Fruit fly (Drosophila melanogaster) whole organism, embryonic: ENCODE data around the gene H15.

Experiments used
- Atf3 ChIP-seq: fragments of 200-800 bp; sonication (Bioruptor generic); optimal IDR thresholded peaks from 3 replicates; lab custom pipeline; 2016; ENCODE audit warnings: missing biosample characterization, missing genetic modification characterization
- Bgb ChIP-seq: fragments of 200-800 bp; sonication (Bioruptor generic); IDR thresholded peaks from 2 replicates; pipeline ENCODE4 v1.3.6; 2022; ENCODE audit warnings: missing biosample characterization, missing genetic modification characterization; ENCODE audit not compliant: partially characterized antibody
- CG10267 ChIP-seq: fragments of 200-800 bp; sonication (Bioruptor generic); optimal IDR thresholded peaks from 2 replicates; lab custom pipeline; 2018; ENCODE audit warnings: missing biosample characterization, mild to moderate bottlenecking, missing genetic modification characterization, moderate library complexity
- CG10431 ChIP-seq: fragments of 200-800 bp; sonication (Bioruptor generic); optimal IDR thresholded peaks from 3 replicates; lab custom pipeline; 2018; ENCODE audit warnings: missing biosample characterization, mild to moderate bottlenecking, missing genetic modification characterization
- CG11456 ChIP-seq: fragments of 200-800 bp; sonication (Bioruptor generic); IDR thresholded peaks from 3 replicates; pipeline ENCODE4 v1.3.6; 2022; ENCODE audit warnings: missing biosample characterization, missing genetic modification characterization
- CG12391 ChIP-seq: fragments of 200-800 bp; sonication (Bioruptor generic); optimal IDR thresholded peaks from 3 replicates; lab custom pipeline; 2018; ENCODE audit warnings: missing biosample characterization, mild to moderate bottlenecking, missing genetic modification characterization, moderate library complexity
- CG13624 ChIP-seq: fragments of 200-800 bp; sonication (Bioruptor generic); optimal IDR thresholded peaks from 2 replicates; lab custom pipeline; 2016; ENCODE audit warnings: missing biosample characterization, missing genetic modification characterization
- CG14710 ChIP-seq: fragments of 200-800 bp; sonication (Bioruptor generic); optimal IDR thresholded peaks from 3 replicates; lab custom pipeline; 2019; ENCODE audit warnings: missing biosample characterization, mild to moderate bottlenecking, missing genetic modification characterization, moderate library complexity
- CG1792 ChIP-seq: fragments of 200-800 bp; sonication (Bioruptor generic); optimal IDR thresholded peaks from 2 replicates; lab custom pipeline; 2016; ENCODE audit warnings: missing biosample characterization, missing genetic modification characterization
- CG18262 ChIP-seq: fragments of 200-800 bp; optimal IDR thresholded peaks from 3 replicates; lab custom pipeline; 2019; ENCODE audit warnings: missing biosample characterization, mild to moderate bottlenecking, missing genetic modification characterization, moderate library complexity
- CG18764 ChIP-seq: fragments of 200-800 bp; sonication (Bioruptor generic); optimal IDR thresholded peaks from 3 replicates; lab custom pipeline; 2016; ENCODE audit warnings: missing biosample characterization, missing genetic modification characterization
- CG31365 ChIP-seq: fragments of 200-800 bp; sonication (Bioruptor generic); optimal IDR thresholded peaks from 2 replicates; lab custom pipeline; 2018; ENCODE audit warnings: missing biosample characterization, mild to moderate bottlenecking, missing genetic modification characterization
- CG3407 ChIP-seq: fragments of 200-800 bp; sonication (Bioruptor generic); optimal IDR thresholded peaks from 2 replicates; lab custom pipeline; 2018; ENCODE audit warnings: missing biosample characterization, mild to moderate bottlenecking, missing genetic modification characterization
- CG34376 ChIP-seq: fragments of 200-800 bp; sonication (Bioruptor generic); optimal IDR thresholded peaks from 2 replicates; lab custom pipeline; 2018; ENCODE audit warnings: missing biosample characterization, mild to moderate bottlenecking, missing genetic modification characterization
- CG6683 ChIP-seq: fragments of 200-800 bp; sonication (Bioruptor generic); optimal IDR thresholded peaks from 2 replicates; lab custom pipeline; 2017; ENCODE audit warnings: missing biosample characterization, mild to moderate bottlenecking, missing genetic modification characterization, missing genetic modification reagents
- CG7357 ChIP-seq: fragments of 200-800 bp; sonication (Bioruptor generic); IDR thresholded peaks from 3 replicates; pipeline ENCODE4 v1.3.6; 2022; ENCODE audit warnings: missing biosample characterization, missing genetic modification characterization
- CG9215 ChIP-seq: fragments of 200-800 bp; sonication (Bioruptor generic); IDR thresholded peaks from 2 replicates; pipeline ENCODE4 v1.3.6; 2022; ENCODE audit warnings: missing biosample characterization, missing genetic modification characterization
- CG9437 ChIP-seq: fragments of 200-800 bp; sonication (Bioruptor generic); optimal IDR thresholded peaks from 2 replicates; lab custom pipeline; 2018; ENCODE audit warnings: missing biosample characterization, mild to moderate bottlenecking, missing genetic modification characterization
- CoRest ChIP-seq: fragments of 200-800 bp; sonication (Bioruptor generic); optimal IDR thresholded peaks from 3 replicates; lab custom pipeline; 2018; ENCODE audit warnings: missing biosample characterization, mild to moderate bottlenecking, missing genetic modification characterization, moderate library complexity
- D ChIP-seq, 2 experiments: fragments of 200-800 bp in 1 of 2; fragments of >200 bp in 1 of 2; sonication (Bioruptor generic) in 1 of 2; optimal IDR thresholded peaks; 2 replicates in 1 of 2; 3 replicates in 1 of 2; lab custom pipeline; 2017; ENCODE audit warnings: mild to moderate bottlenecking in 1 of 2, missing biosample characterization in 1 of 2, missing genetic modification characterization in 1 of 2, missing genetic modification reagents in 1 of 2
- Dip2 ChIP-seq: fragments of 200-800 bp; sonication (Bioruptor generic); IDR thresholded peaks from 2 replicates; pipeline ENCODE4 v1.3.6; 2022; ENCODE audit warnings: missing biosample characterization, missing genetic modification characterization
- Doc3 ChIP-seq: fragments of 200-800 bp; sonication (Bioruptor generic); IDR thresholded peaks from 3 replicates; pipeline ENCODE4 v1.3.6; 2022; ENCODE audit warnings: missing biosample characterization, missing genetic modification characterization; ENCODE audit not compliant: partially characterized antibody
- Drgx ChIP-seq: fragments of 200-800 bp; sonication (Bioruptor generic); IDR thresholded peaks from 2 replicates; pipeline ENCODE4 v1.3.6; 2022; ENCODE audit warnings: missing biosample characterization, missing genetic modification characterization
- Fer1 ChIP-seq: fragments of 200-800 bp; sonication (Bioruptor generic); optimal IDR thresholded peaks from 2 replicates; lab custom pipeline; 2017; ENCODE audit warnings: missing biosample characterization, mild to moderate bottlenecking, missing genetic modification characterization
- HmgD ChIP-seq: fragments of 200-800 bp; sonication (Bioruptor generic); optimal IDR thresholded peaks from 3 replicates; lab custom pipeline; 2016; ENCODE audit warnings: missing biosample characterization, missing genetic modification characterization
- Nf-YB ChIP-seq: fragments of 200-800 bp; sonication (Bioruptor generic); optimal IDR thresholded peaks from 3 replicates; lab custom pipeline; 2019; ENCODE audit warnings: missing biosample characterization, mild to moderate bottlenecking, missing genetic modification characterization, moderate library complexity
- Rfx ChIP-seq: fragments of 200-800 bp; sonication (Bioruptor generic); IDR thresholded peaks from 2 replicates; pipeline ENCODE4 v1.3.6; 2022; ENCODE audit warnings: missing biosample characterization, missing genetic modification characterization
- Trl ChIP-seq, 3 experiments: fragments of >200 bp in 2 of 3; fragments of 200-800 bp in 1 of 3; sonication (Bioruptor generic) in 1 of 3; optimal IDR thresholded peaks; 2 replicates in 1 of 3; 3 replicates in 2 of 3; lab custom pipeline; 2016 to 2017; ENCODE audit warnings: missing biosample characterization in 1 of 3, missing genetic modification characterization in 1 of 3
- ash1 ChIP-seq: fragments of 200-800 bp; sonication (Bioruptor generic); optimal IDR thresholded peaks from 2 replicates; lab custom pipeline; 2018; ENCODE audit warnings: missing biosample characterization, mild to moderate bottlenecking, missing genetic modification characterization
- bbx ChIP-seq: fragments of 200-800 bp; sonication (Bioruptor generic); IDR thresholded peaks from 2 replicates; pipeline ENCODE4 v1.3.6; 2022; ENCODE audit warnings: missing biosample characterization, missing genetic modification characterization; ENCODE audit not compliant: partially characterized antibody
- cad ChIP-seq: fragments of >200 bp; optimal IDR thresholded peaks from 2 replicates; lab custom pipeline; 2017; ENCODE audit warnings: missing biosample characterization, missing genetic modification characterization
- cg ChIP-seq: fragments of 200-800 bp; sonication (Bioruptor generic); optimal IDR thresholded peaks from 3 replicates; lab custom pipeline; 2019; ENCODE audit warnings: missing biosample characterization, mild to moderate bottlenecking, missing genetic modification characterization, moderate library complexity
- dm ChIP-seq: fragments of 200-800 bp; sonication (Bioruptor generic); optimal IDR thresholded peaks from 3 replicates; lab custom pipeline; 2016; ENCODE audit warnings: missing biosample characterization, missing genetic modification characterization
- fru ChIP-seq: fragments of >200 bp; optimal IDR thresholded peaks from 2 replicates; lab custom pipeline; 2017
- gem ChIP-seq: fragments of 200-800 bp; sonication (Bioruptor generic); optimal IDR thresholded peaks from 2 replicates; lab custom pipeline; 2019; ENCODE audit warnings: missing biosample characterization, mild to moderate bottlenecking, missing genetic modification characterization, moderate library complexity
- kni ChIP-seq: fragments of 200-800 bp; sonication (Bioruptor generic); optimal IDR thresholded peaks from 3 replicates; lab custom pipeline; 2017; ENCODE audit warnings: mild to moderate bottlenecking, missing biosample characterization, missing genetic modification reagents, missing genetic modification characterization
- knrl ChIP-seq: fragments of 200-800 bp; sonication (Bioruptor generic); IDR thresholded peaks from 3 replicates; pipeline ENCODE4 v1.3.6; 2022; ENCODE audit warnings: missing biosample characterization, missing genetic modification characterization; ENCODE audit not compliant: partially characterized antibody
- lov ChIP-seq, 2 experiments: fragments of 200-800 bp in 1 of 2; fragments of >200 bp in 1 of 2; sonication (Bioruptor generic) in 1 of 2; IDR thresholded peaks in 1 of 2; optimal IDR thresholded peaks in 1 of 2; 2 replicates in 1 of 2; 3 replicates in 1 of 2; pipeline versions ENCODE4 v1.3.6 to Lab custom; 2017 to 2022; ENCODE audit warnings: missing biosample characterization in 1 of 2, missing genetic modification characterization in 1 of 2
- luna ChIP-seq: fragments of 200-800 bp; sonication (Bioruptor generic); optimal IDR thresholded peaks from 2 replicates; lab custom pipeline; 2016; ENCODE audit warnings: missing biosample characterization, missing genetic modification characterization
- mam ChIP-seq: fragments of 200-800 bp; sonication (Bioruptor generic); optimal IDR thresholded peaks from 3 replicates; lab custom pipeline; 2016; ENCODE audit warnings: missing biosample characterization, missing genetic modification characterization
- nau ChIP-seq: fragments of 200-800 bp; sonication (Bioruptor generic); optimal IDR thresholded peaks from 3 replicates; lab custom pipeline; 2017; ENCODE audit warnings: missing biosample characterization, mild to moderate bottlenecking, missing genetic modification characterization, missing genetic modification reagents
- nom ChIP-seq: fragments of 200-800 bp; sonication (Bioruptor generic); optimal IDR thresholded peaks from 2 replicates; lab custom pipeline; 2017; ENCODE audit warnings: missing biosample characterization, missing genetic modification characterization, mild to moderate bottlenecking, moderate library complexity, missing genetic modification reagents
- pzg ChIP-seq: fragments of 200-800 bp; sonication (Bioruptor generic); optimal IDR thresholded peaks from 3 replicates; lab custom pipeline; 2018; ENCODE audit warnings: missing biosample characterization, mild to moderate bottlenecking, missing genetic modification characterization, moderate library complexity
- sim ChIP-seq: fragments of 200-800 bp; sonication (Bioruptor generic); IDR thresholded peaks from 2 replicates; pipeline ENCODE4 v1.3.6; 2022; ENCODE audit warnings: missing biosample characterization, missing genetic modification characterization
- tio ChIP-seq: fragments of 200-800 bp; sonication (Bioruptor generic); optimal IDR thresholded peaks from 2 replicates; lab custom pipeline; 2017; ENCODE audit warnings: missing biosample characterization, missing genetic modification characterization, inconsistent platforms
- vvl ChIP-seq: fragments of 200-800 bp; sonication (Bioruptor generic); IDR thresholded peaks from 2 replicates; pipeline ENCODE4 v1.3.6; 2022; ENCODE audit warnings: missing biosample characterization, missing genetic modification characterization
- yki ChIP-seq: fragments of >200 bp; optimal IDR thresholded peaks from 3 replicates; lab custom pipeline; 2018
- zen ChIP-seq: fragments of 200-800 bp; sonication (Bioruptor generic); optimal IDR thresholded peaks from 3 replicates; lab custom pipeline; 2018; ENCODE audit warnings: missing biosample characterization, mild to moderate bottlenecking, missing genetic modification characterization, moderate library complexity

H15 gene

DNA sequence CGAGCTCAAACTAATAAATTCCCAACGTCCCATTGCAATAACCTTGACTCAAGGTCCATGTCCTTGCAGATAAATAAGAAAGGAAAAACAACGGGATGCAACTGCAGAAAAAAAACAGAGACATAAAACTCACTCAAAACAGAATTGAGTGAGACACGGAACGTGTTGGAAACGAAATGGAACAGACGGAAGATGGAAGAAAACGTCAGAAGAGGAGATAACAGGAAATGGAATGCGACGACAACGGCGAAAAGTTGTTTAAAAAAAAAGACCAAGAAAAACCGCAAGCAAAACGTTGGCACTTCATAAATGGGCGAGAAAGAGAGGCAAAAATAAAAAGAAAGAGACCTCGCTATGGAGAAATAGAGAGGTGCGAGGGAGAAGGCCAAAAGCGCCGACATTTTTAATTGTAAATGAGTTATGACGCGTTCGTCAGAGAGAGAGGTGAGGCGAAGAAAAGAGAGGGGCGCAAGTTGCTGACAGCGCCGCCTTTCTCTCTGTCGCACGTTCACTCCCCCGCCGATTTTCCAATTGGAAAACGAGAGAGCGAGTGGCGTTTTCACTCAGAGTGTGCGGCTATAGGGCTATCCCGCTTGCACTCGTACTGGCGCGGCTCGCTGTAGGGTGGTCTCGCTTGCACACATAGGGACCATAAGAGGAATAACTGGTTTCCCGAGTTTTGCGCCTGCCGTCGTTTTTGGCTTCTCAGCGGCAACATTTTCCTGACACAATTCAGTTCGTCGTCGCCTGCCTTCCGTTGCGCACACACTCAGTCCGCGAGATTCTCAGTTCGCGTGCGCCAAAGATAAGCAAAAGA is 57.0 kb downstream of the H15 start, which contains the start of gene mid (continued):
- TF ChIP-seq CG6683 (GFP tag; lab: Kevin White, UChicago) (no peak), fru (lab: Kevin White, UChicago) (no peak), CG10267 (tag; lab: Kevin White, UChicago) (no peak), tio (GFP tag; lab: Kevin White, UChicago) (no peak), knrl (GFP tag; lab: Robert Waterston, UW) (peak; percentile 57; the same call in 2 of the 3 replicates), pzg (GFP tag; lab: Kevin White, UChicago) (no peak), bbx (GFP tag; lab: Robert Waterston, UW) (peak; percentile 41; the same call in 1 of the 2 replicates), Atf3 (GFP tag; lab: Kevin White, UChicago) (no peak), Rfx (GFP tag; lab: Robert Waterston, UW) (no peak), CG3407 (GFP tag; lab: Kevin White, UChicago) (no peak), CoRest (tag; lab: Kevin White, UChicago) (peak; percentile 68), nom (no peak), CG18764 (GFP tag; lab: Kevin White, UChicago) (no peak), CG9215 (GFP tag; lab: Robert Waterston, UW) (no peak), lov (optimal IDR thresholded peaks at IDR 0.05; lab: Kevin White, UChicago) (no peak), lov (GFP tag; IDR thresholded peaks at IDR 0.05; lab: Robert Waterston, UW) (no peak), kni (GFP tag; lab: Kevin White, UChicago) (peak; percentile 81), Nf-YB (GFP tag; lab: Kevin White, UChicago) (peak; percentile 97), Fer1 (GFP tag; lab: Kevin White, UChicago) (no peak), sim (GFP tag; lab: Robert Waterston, UW) (no peak), Trl (optimal IDR thresholded peaks at IDR 0.05; lab: Kevin White, UChicago) (peak; percentile 59 to 62), Trl (GFP tag; optimal IDR thresholded peaks at IDR 0.05; lab: Kevin White, UChicago) (peak; percentile 23), Bgb (GFP tag; lab: Robert Waterston, UW) (peak; percentile 58; the same call in 1 of the 2 replicates), CG12391 (tag; lab: Kevin White, UChicago) (no peak), Doc3 (GFP tag; lab: Robert Waterston, UW) (0 out of 3 replicates have a peak, but pooled peaks have one; percentile 26), Dip2 (no peak), Drgx (no peak), CG31365 (tag; lab: Kevin White, UChicago) (no peak), CG10431 (GFP tag; lab: Kevin White, UChicago) (no peak), CG9437 (no peak), ash1 (GFP tag; lab: Kevin White, UChicago) (no peak), mam (GFP tag; lab: Kevin White, UChicago) (no peak), dm (GFP tag; lab: Kevin White, UChicago) (no peak), CG18262 (tag; lab: Kevin White, UChicago) (no peak), nau (GFP tag; lab: Kevin White, UChicago) (no peak), CG13624 (GFP tag; lab: Kevin White, UChicago) (no peak), D (optimal IDR thresholded peaks at IDR 0.05; lab: Kevin White, UChicago) (peak; percentile 76), D (GFP tag; optimal IDR thresholded peaks at IDR 0.05; lab: Kevin White, UChicago) (peak; percentile 14), gem (tag; lab: Kevin White, UChicago) (no peak), vvl (peak; percentile 87), CG11456 (GFP tag; lab: Robert Waterston, UW) (no peak), CG34376 (GFP tag; lab: Kevin White, UChicago) (no peak), luna (GFP tag; lab: Kevin White, UChicago) (no peak), zen (tag; lab: Kevin White, UChicago) (peak; percentile 84), cad (GFP tag; lab: Kevin White, UChicago) (peak; percentile 78), CG1792 (GFP tag; lab: Kevin White, UChicago) (no peak), HmgD (peak; percentile 87), cg (GFP tag; lab: Kevin White, UChicago) (peak; percentile 34), CG14710 (tag; lab: Kevin White, UChicago) (no peak), yki (lab: Kevin White, UChicago) (no peak), CG7357 (GFP tag; lab: Robert Waterston, UW) (no peak)
